Fruit fly (Drosophila melanogaster) whole organism, embryonic: ENCODE measurements around the gene Myo28B1.

Experiments
- Abd-B ChIP-seq: fragments of 200-800 bp; sonication (Bioruptor generic); optimal IDR thresholded peaks from 2 replicates; lab custom pipeline; 2018; ENCODE audit warnings: missing biosample characterization, mild to moderate bottlenecking, missing genetic modification characterization, moderate library complexity
- Blimp-1 ChIP-seq: fragments of 200-800 bp; sonication (Bioruptor generic); optimal IDR thresholded peaks from 3 replicates; lab custom pipeline; 2018; ENCODE audit warnings: missing biosample characterization, missing genetic modification characterization, mild to moderate bottlenecking, moderate library complexity, missing genetic modification reagents
- CG12391 ChIP-seq: fragments of 200-800 bp; sonication (Bioruptor generic); optimal IDR thresholded peaks from 3 replicates; lab custom pipeline; 2018; ENCODE audit warnings: missing biosample characterization, mild to moderate bottlenecking, missing genetic modification characterization, moderate library complexity
- CG15601 ChIP-seq: fragments of 200-800 bp; sonication (Bioruptor generic); optimal IDR thresholded peaks from 3 replicates; lab custom pipeline; 2019; ENCODE audit warnings: missing biosample characterization, mild to moderate bottlenecking, missing genetic modification characterization, moderate library complexity
- CG15696 ChIP-seq: fragments of 200-800 bp; sonication (Bioruptor generic); optimal IDR thresholded peaks from 2 replicates; lab custom pipeline; 2019; ENCODE audit warnings: missing biosample characterization, mild to moderate bottlenecking, missing genetic modification characterization, moderate library complexity
- CG17328 ChIP-seq: fragments of 200-800 bp; sonication (Bioruptor generic); IDR thresholded peaks from 2 replicates; pipeline ENCODE4 v1.3.6; 2022; ENCODE audit warnings: missing biosample characterization, missing genetic modification characterization
- CG17361 ChIP-seq: fragments of 200-800 bp; sonication (Bioruptor generic); IDR thresholded peaks from 3 replicates; pipeline ENCODE4 v1.3.6; 2022; ENCODE audit warnings: missing biosample characterization, missing genetic modification characterization
- CG17802 ChIP-seq: fragments of 200-800 bp; sonication (Bioruptor generic); optimal IDR thresholded peaks from 2 replicates; lab custom pipeline; 2018; ENCODE audit warnings: missing biosample characterization, mild to moderate bottlenecking, missing genetic modification characterization, moderate library complexity
- CG17829 ChIP-seq: fragments of 200-800 bp; optimal IDR thresholded peaks from 2 replicates; lab custom pipeline; 2019; ENCODE audit warnings: missing biosample characterization, mild to moderate bottlenecking, missing genetic modification characterization, moderate library complexity
- CG18011 ChIP-seq: fragments of 200-800 bp; sonication (Bioruptor generic); optimal IDR thresholded peaks from 2 replicates; lab custom pipeline; 2017; ENCODE audit warnings: missing biosample characterization, missing genetic modification characterization, mild to moderate bottlenecking, moderate library complexity, missing genotype
- CG18262 ChIP-seq: fragments of 200-800 bp; optimal IDR thresholded peaks from 3 replicates; lab custom pipeline; 2019; ENCODE audit warnings: missing biosample characterization, mild to moderate bottlenecking, missing genetic modification characterization, moderate library complexity
- CG18599 ChIP-seq: fragments of 200-800 bp; sonication (Bioruptor generic); optimal IDR thresholded peaks from 3 replicates; lab custom pipeline; 2017; ENCODE audit warnings: missing biosample characterization, missing genetic modification characterization, mild to moderate bottlenecking, moderate library complexity, missing genetic modification reagents
- CG34376 ChIP-seq: fragments of 200-800 bp; sonication (Bioruptor generic); optimal IDR thresholded peaks from 2 replicates; lab custom pipeline; 2018; ENCODE audit warnings: missing biosample characterization, mild to moderate bottlenecking, missing genetic modification characterization
- CG5245 ChIP-seq: fragments of 200-800 bp; sonication (Bioruptor generic); optimal IDR thresholded peaks from 3 replicates; lab custom pipeline; 2016; ENCODE audit warnings: missing biosample characterization, missing genetic modification characterization
- CG6683 ChIP-seq: fragments of 200-800 bp; sonication (Bioruptor generic); optimal IDR thresholded peaks from 2 replicates; lab custom pipeline; 2017; ENCODE audit warnings: missing biosample characterization, mild to moderate bottlenecking, missing genetic modification characterization, missing genetic modification reagents
- CG7271 ChIP-seq: fragments of 200-800 bp; sonication (Bioruptor generic); optimal IDR thresholded peaks from 2 replicates; lab custom pipeline; 2018; ENCODE audit warnings: missing biosample characterization, mild to moderate bottlenecking, missing genetic modification characterization, moderate library complexity
- CG8388 ChIP-seq: fragments of 200-800 bp; sonication (Bioruptor generic); optimal IDR thresholded peaks from 2 replicates; lab custom pipeline; 2019; ENCODE audit warnings: missing biosample characterization, mild to moderate bottlenecking, missing genetic modification characterization, moderate library complexity
- CG9727 ChIP-seq: fragments of 200-800 bp; sonication (Bioruptor generic); optimal IDR thresholded peaks from 3 replicates; lab custom pipeline; 2017; ENCODE audit warnings: missing biosample characterization, mild to moderate bottlenecking, missing genetic modification characterization
- D ChIP-seq, 2 experiments: fragments of 200-800 bp in 1 of 2; fragments of >200 bp in 1 of 2; sonication (Bioruptor generic) in 1 of 2; optimal IDR thresholded peaks; 2 replicates in 1 of 2; 3 replicates in 1 of 2; lab custom pipeline; 2017; ENCODE audit warnings: mild to moderate bottlenecking in 1 of 2, missing biosample characterization in 1 of 2, missing genetic modification characterization in 1 of 2, missing genetic modification reagents in 1 of 2
- Dref ChIP-seq: fragments of 200-800 bp; sonication (Bioruptor generic); IDR thresholded peaks from 2 replicates; pipeline ENCODE4 v1.3.6; 2022; ENCODE audit warnings: missing biosample characterization, missing genetic modification characterization
- HLH4C ChIP-seq: fragments of 200-800 bp; sonication (Bioruptor generic); IDR thresholded peaks from 3 replicates; pipeline ENCODE4 v1.3.6; 2022; ENCODE audit warnings: missing biosample characterization, missing genetic modification characterization; ENCODE audit not compliant: partially characterized antibody
- Med ChIP-seq: fragments of 200-800 bp; sonication (Bioruptor generic); peaks from one replicate; lab custom pipeline; 2016; ENCODE audit warnings: missing biosample characterization, missing genetic modification characterization, mild to moderate bottlenecking, inconsistent platforms, moderate library complexity
- Pdp1 ChIP-seq, 2 experiments: fragments of 200-800 bp; sonication (Bioruptor generic); optimal IDR thresholded peaks; 3 replicates each; lab custom pipeline; 2016; ENCODE audit warnings: missing biosample characterization in 2 of 2, missing genetic modification characterization in 2 of 2, mild to moderate bottlenecking in 1 of 2, moderate library complexity in 1 of 2
- Ptx1 ChIP-seq: fragments of 200-800 bp; sonication (Bioruptor generic); IDR thresholded peaks from 2 replicates; pipeline ENCODE4 v1.3.6; 2022; ENCODE audit warnings: missing biosample characterization, missing genetic modification characterization
- Xbp1 ChIP-seq: fragments of 200-800 bp; sonication (Bioruptor generic); optimal IDR thresholded peaks from 3 replicates; lab custom pipeline; 2016; ENCODE audit warnings: missing biosample characterization, mild to moderate bottlenecking, missing genetic modification characterization
- ac ChIP-seq: fragments of 200-800 bp; sonication (Bioruptor generic); optimal IDR thresholded peaks from 3 replicates; lab custom pipeline; 2017; ENCODE audit warnings: missing biosample characterization, mild to moderate bottlenecking, missing genetic modification characterization
- az2 ChIP-seq: fragments of 200-800 bp; sonication (Bioruptor generic); optimal IDR thresholded peaks from 3 replicates; lab custom pipeline; 2016; ENCODE audit warnings: missing biosample characterization, missing genetic modification characterization
- bab2 ChIP-seq: fragments of 200-800 bp; sonication (Bioruptor generic); optimal IDR thresholded peaks from 2 replicates; lab custom pipeline; 2016; ENCODE audit warnings: missing biosample characterization, missing genetic modification characterization
- bbx ChIP-seq: fragments of 200-800 bp; sonication (Bioruptor generic); IDR thresholded peaks from 2 replicates; pipeline ENCODE4 v1.3.6; 2022; ENCODE audit warnings: missing biosample characterization, missing genetic modification characterization; ENCODE audit not compliant: partially characterized antibody
- bigmax ChIP-seq: fragments of 200-800 bp; sonication (Bioruptor generic); optimal IDR thresholded peaks from 2 replicates; lab custom pipeline; 2018; ENCODE audit warnings: missing biosample characterization, mild to moderate bottlenecking, missing genetic modification characterization
- btn ChIP-seq: fragments of 200-800 bp; sonication (Bioruptor generic); optimal IDR thresholded peaks from 2 replicates; lab custom pipeline; 2016; ENCODE audit warnings: missing biosample characterization, missing genetic modification characterization
- ci ChIP-seq: fragments of 200-800 bp; sonication (Bioruptor generic); IDR thresholded peaks from 3 replicates; pipeline ENCODE4 v1.3.6; 2022; ENCODE audit warnings: missing biosample characterization, missing genetic modification characterization
- fd96Cb ChIP-seq: fragments of 200-800 bp; sonication (Bioruptor generic); optimal IDR thresholded peaks from 2 replicates; lab custom pipeline; 2018; ENCODE audit warnings: missing biosample characterization, mild to moderate bottlenecking, missing genetic modification characterization, moderate library complexity
- gem ChIP-seq: fragments of 200-800 bp; sonication (Bioruptor generic); optimal IDR thresholded peaks from 2 replicates; lab custom pipeline; 2019; ENCODE audit warnings: missing biosample characterization, mild to moderate bottlenecking, missing genetic modification characterization, moderate library complexity
- gsb-n ChIP-seq: fragments of 200-800 bp; sonication (Bioruptor generic); optimal IDR thresholded peaks from 3 replicates; lab custom pipeline; 2018; ENCODE audit warnings: missing biosample characterization, mild to moderate bottlenecking, missing genetic modification characterization
- hbn ChIP-seq: fragments of 200-800 bp; sonication (Bioruptor generic); IDR thresholded peaks from 2 replicates; pipeline ENCODE4 v1.3.6; 2022; ENCODE audit warnings: missing biosample characterization, missing genetic modification characterization; ENCODE audit not compliant: partially characterized antibody
- knrl ChIP-seq: fragments of 200-800 bp; sonication (Bioruptor generic); IDR thresholded peaks from 3 replicates; pipeline ENCODE4 v1.3.6; 2022; ENCODE audit warnings: missing biosample characterization, missing genetic modification characterization; ENCODE audit not compliant: partially characterized antibody
- lbe ChIP-seq: fragments of 200-800 bp; sonication (Bioruptor generic); optimal IDR thresholded peaks from 2 replicates; lab custom pipeline; 2016; ENCODE audit warnings: missing biosample characterization, mild to moderate bottlenecking, missing genetic modification characterization
- lov ChIP-seq, 2 experiments: fragments of 200-800 bp in 1 of 2; fragments of >200 bp in 1 of 2; sonication (Bioruptor generic) in 1 of 2; IDR thresholded peaks in 1 of 2; optimal IDR thresholded peaks in 1 of 2; 2 replicates in 1 of 2; 3 replicates in 1 of 2; pipeline versions ENCODE4 v1.3.6 to Lab custom; 2017 to 2022; ENCODE audit warnings: missing biosample characterization in 1 of 2, missing genetic modification characterization in 1 of 2
- nmo ChIP-seq: fragments of 200-800 bp; sonication (Bioruptor generic); optimal IDR thresholded peaks from 2 replicates; lab custom pipeline; 2018; ENCODE audit warnings: missing biosample characterization, mild to moderate bottlenecking, missing genetic modification characterization, moderate library complexity
- pum ChIP-seq: fragments of 200-800 bp; sonication (Bioruptor generic); optimal IDR thresholded peaks from 2 replicates; lab custom pipeline; 2016; ENCODE audit warnings: missing biosample characterization, missing genetic modification characterization
- rib ChIP-seq: fragments of 200-800 bp; sonication (Bioruptor generic); IDR thresholded peaks from 2 replicates; pipeline ENCODE4 v1.3.6; 2022; ENCODE audit warnings: missing biosample characterization, missing genetic modification characterization
- row ChIP-seq: fragments of 200-800 bp; sonication (Bioruptor generic); IDR thresholded peaks from 3 replicates; pipeline ENCODE4 v1.3.6; 2022; ENCODE audit warnings: missing biosample characterization, missing genetic modification characterization
- ssp ChIP-seq: fragments of 200-800 bp; sonication (Bioruptor generic); IDR thresholded peaks from 2 replicates; pipeline ENCODE4 v1.3.6; 2022; ENCODE audit warnings: missing biosample characterization, missing genetic modification characterization
- stwl ChIP-seq: fragments of 200-800 bp; sonication (Bioruptor generic); optimal IDR thresholded peaks from 3 replicates; lab custom pipeline; 2018; ENCODE audit warnings: missing biosample characterization, mild to moderate bottlenecking, missing genetic modification characterization, moderate library complexity
- tna ChIP-seq: fragments of 200-800 bp; sonication (Bioruptor generic); IDR thresholded peaks from 2 replicates; pipeline ENCODE4 v1.3.6; 2022; ENCODE audit warnings: missing biosample characterization, missing genetic modification characterization; ENCODE audit not compliant: partially characterized antibody
- unpg ChIP-seq: fragments of 200-800 bp; sonication (Bioruptor generic); optimal IDR thresholded peaks from 3 replicates; lab custom pipeline; 2018; ENCODE audit warnings: missing biosample characterization, mild to moderate bottlenecking, missing genetic modification characterization, moderate library complexity
- zen ChIP-seq: fragments of 200-800 bp; sonication (Bioruptor generic); optimal IDR thresholded peaks from 3 replicates; lab custom pipeline; 2018; ENCODE audit warnings: missing biosample characterization, mild to moderate bottlenecking, missing genetic modification characterization, moderate library complexity

Gene Myo28B1

dm6 chr2L:7616830-7617229 is 49.0 kb upstream of the Myo28B1 start (continued):
- TF ChIP-seq CG18011 (GFP tag; lab: Kevin White, UChicago) (no peak), az2 (GFP tag; lab: Kevin White, UChicago) (peak; percentile 42), gsb-n (tag; lab: Kevin White, UChicago) (peak; percentile 66), CG17328 (GFP tag; lab: Robert Waterston, UW) (peak; percentile 37), CG18599 (GFP tag; lab: Kevin White, UChicago) (no peak), CG5245 (GFP tag; lab: Kevin White, UChicago) (peak; percentile 19), nmo (peak; percentile 62), Pdp1 (GFP tag; optimal IDR thresholded peaks at IDR 0.05; lab: Kevin White, UChicago) (no peak), Med (GFP tag; lab: Kevin White, UChicago) (peak; percentile 69), Ptx1 (GFP tag; lab: Robert Waterston, UW) (0 out of 2 replicates have a peak, but pooled peaks have one; percentile 23), rib (GFP tag; lab: Robert Waterston, UW) (no peak), ssp (GFP tag; lab: Robert Waterston, UW) (0 out of 2 replicates have a peak, but pooled peaks have one; percentile 8), hbn (no peak), CG17361 (GFP tag; lab: Robert Waterston, UW) (peak; percentile 60), unpg (GFP tag; lab: Kevin White, UChicago) (peak; percentile 57), CG15601 (tag; lab: Kevin White, UChicago) (peak; percentile 31), CG7271 (tag; lab: Kevin White, UChicago) (peak; percentile 23), lbe (GFP tag; lab: Kevin White, UChicago) (no peak), CG8388 (GFP tag; lab: Kevin White, UChicago) (peak; percentile 20), CG9727 (peak; percentile 61), CG12391 (tag; lab: Kevin White, UChicago) (peak; percentile 54), CG34376 (GFP tag; lab: Kevin White, UChicago) (no peak), stwl (tag; lab: Kevin White, UChicago) (peak; percentile 38), bab2 (GFP tag; lab: Kevin White, UChicago) (peak; percentile 45), D (optimal IDR thresholded peaks at IDR 0.05; lab: Kevin White, UChicago) (no peak), D (GFP tag; optimal IDR thresholded peaks at IDR 0.05; lab: Kevin White, UChicago) (peak; percentile 49), Blimp-1 (GFP tag; lab: Kevin White, UChicago) (peak; percentile 70), CG17829 (tag; lab: Kevin White, UChicago) (peak; percentile 72), ac (GFP tag; lab: Kevin White, UChicago) (peak; percentile 3), row (GFP tag; lab: Robert Waterston, UW) (peak; percentile 53; the same call in 2 of the 3 replicates), pum (peak; percentile 42), lov (optimal IDR thresholded peaks at IDR 0.05; lab: Kevin White, UChicago) (no peak), lov (GFP tag; IDR thresholded peaks at IDR 0.05; lab: Robert Waterston, UW) (no peak), HLH4C (no peak), btn (GFP tag; lab: Kevin White, UChicago) (peak; percentile 26), CG15696 (peak; percentile 67), tna (GFP tag; lab: Robert Waterston, UW) (no peak), CG17802 (tag; lab: Kevin White, UChicago) (peak; percentile 31), bbx (no peak), ci (GFP tag; lab: Robert Waterston, UW) (no peak), CG18262 (tag; lab: Kevin White, UChicago) (peak; percentile 78), bigmax (GFP tag; lab: Kevin White, UChicago) (no peak), Dref (GFP tag; lab: Robert Waterston, UW) (no peak), CG6683 (no peak), gem (tag; lab: Kevin White, UChicago) (peak; percentile 63), Xbp1 (peak; percentile 28), zen (peak; percentile 55), Abd-B (GFP tag; lab: Kevin White, UChicago) (peak; percentile 25), knrl (GFP tag; lab: Robert Waterston, UW) (no peak), fd96Cb (tag; lab: Kevin White, UChicago) (peak; percentile 43)
